Worm (Caenorhabditis elegans): ENCODE results near the gene mig-5.

mig-5 gene

ce11 chrII:8220267-8220666 lies 35.4 kb upstream of the mig-5 start:
- TF ChIP-seq unc-39 (tag; optimal IDR thresholded peaks at IDR 0.05) (no peak), zip-8 (tag; optimal IDR thresholded peaks at IDR 0.05) (no peak), lsy-2 (tag; optimal IDR thresholded peaks at IDR 0.05) (no peak), ces-1 (GFP tag; optimal IDR thresholded peaks at IDR 0.05) (no peak), pha-4 (tag; optimal IDR thresholded peaks at IDR 0.05) (no peak), cnd-1 (tag; optimal IDR thresholded peaks at IDR 0.05) (no peak), nhr-2 (tag; optimal IDR thresholded peaks at IDR 0.05) (no peak), elt-1 (tag; optimal IDR thresholded peaks at IDR 0.05; ENCODE audit: borderline replicate concordance, insufficient read depth) (no peak), M03D4.4 (tag; optimal IDR thresholded peaks at IDR 0.05) (no peak), nhr-237 (tag; optimal IDR thresholded peaks at IDR 0.05) (no peak), snpc-4 (tag; optimal IDR thresholded peaks at IDR 0.05) (no peak)

- TF ChIP-seq lin-13 (tag; optimal IDR thresholded peaks at IDR 0.05) (no peak), ces-1 (GFP tag; optimal IDR thresholded peaks at IDR 0.05) (no peak), ham-2 (GFP tag; optimal IDR thresholded peaks at IDR 0.05) (no peak), M03D4.4 (tag; optimal IDR thresholded peaks at IDR 0.05) (no peak), pha-4 (tag; optimal IDR thresholded peaks at IDR 0.05) (no peak), hlh-1 (tag; optimal IDR thresholded peaks at IDR 0.05) (no peak), nhr-237 (tag; optimal IDR thresholded peaks at IDR 0.05) (no peak), lsy-2 (tag; optimal IDR thresholded peaks at IDR 0.05) (no peak), mep-1 (tag; optimal IDR thresholded peaks at IDR 0.05) (no peak), nhr-2 (tag; optimal IDR thresholded peaks at IDR 0.05) (no peak), drap-1 (GFP tag; optimal IDR thresholded peaks at IDR 0.05) (no peak), cnd-1 (tag; optimal IDR thresholded peaks at IDR 0.05) (no peak), nhr-76 (tag; optimal IDR thresholded peaks at IDR 0.05) (no peak), ceh-43 (GFP tag; optimal IDR thresholded peaks at IDR 0.05) (no peak), mab-5 (tag; optimal IDR thresholded peaks at IDR 0.05) (no peak)
Measured at ce11 chrII:8218266-8218665, 33.4 kb upstream of the mig-5 start.

DNA sequence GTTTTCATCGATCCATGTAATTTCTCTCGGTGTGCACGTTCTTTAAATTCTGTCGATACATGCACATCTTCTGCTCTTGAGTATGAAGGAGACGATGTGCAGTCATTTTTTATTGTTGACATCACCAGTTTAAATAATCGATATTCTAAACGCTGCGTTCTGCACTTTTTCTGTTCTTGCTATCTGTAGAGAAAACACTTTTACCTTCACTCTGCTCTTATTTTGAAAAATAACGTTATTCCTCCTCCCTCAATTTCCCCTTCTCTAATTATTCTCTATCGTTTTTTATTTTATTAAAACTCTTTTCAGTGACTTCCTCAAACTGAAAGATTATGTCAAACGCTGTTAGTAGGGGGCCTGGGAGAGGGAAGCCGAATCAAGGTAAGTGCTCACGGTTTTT lies 32.1 kb upstream of the mig-5 start, which contains the start of gene ifg-1:
Gene ifg-1, plus strand, starts transcription at position 301 of the 400 bp plus-strand sequence.
- TF ChIP-seq ceh-83 (GFP tag; optimal IDR thresholded peaks at IDR 0.05) (no peak), sem-2 (GFP tag; optimal IDR thresholded peaks at IDR 0.05) (no peak), lin-32 (GFP tag; optimal IDR thresholded peaks at IDR 0.05) (no peak)

ce11 chrII:8216433-8216832 lies 31.6 kb upstream of the mig-5 start, which contains the start of gene M110.3:
Gene M110.3 (minus strand): TSS chrII:8216616.
- TF ChIP-seq nhr-12 (tag; optimal IDR thresholded peaks at IDR 0.05) (no peak), ceh-39 (tag; optimal IDR thresholded peaks at IDR 0.05) (peak; percentile 40), elt-1 (tag; optimal IDR thresholded peaks at IDR 0.05; ENCODE audit: borderline replicate concordance, insufficient read depth) (no peak), ces-1 (GFP tag; optimal IDR thresholded peaks at IDR 0.05) (peak; percentile 77), nhr-237 (tag; optimal IDR thresholded peaks at IDR 0.05) (peak; percentile 49), sem-2 (GFP tag; optimal IDR thresholded peaks at IDR 0.05) (no peak), unc-39 (tag; optimal IDR thresholded peaks at IDR 0.05) (no peak), elt-3 (tag; optimal IDR thresholded peaks at IDR 0.05) (no peak), nhr-2 (tag; optimal IDR thresholded peaks at IDR 0.05) (no peak), lin-32 (GFP tag; optimal IDR thresholded peaks at IDR 0.05) (no peak), ceh-43 (GFP tag; optimal IDR thresholded peaks at IDR 0.05) (no peak), bed-3 (GFP tag; optimal IDR thresholded peaks at IDR 0.05) (no peak), blmp-1 (tag; optimal IDR thresholded peaks at IDR 0.05) (no peak), mab-5 (tag; optimal IDR thresholded peaks at IDR 0.05) (no peak), lsy-2 (tag; optimal IDR thresholded peaks at IDR 0.05) (peak; percentile 26), zip-8 (tag; optimal IDR thresholded peaks at IDR 0.05) (no peak), nhr-28 (tag; optimal IDR thresholded peaks at IDR 0.05) (no peak), flh-1 (GFP tag; optimal IDR thresholded peaks at IDR 0.05) (no peak), sptf-1 (tag; optimal IDR thresholded peaks at IDR 0.05) (no peak), snpc-4 (tag; optimal IDR thresholded peaks at IDR 0.05) (no peak), ham-2 (GFP tag; optimal IDR thresholded peaks at IDR 0.05) (no peak), ztf-11 (tag; optimal IDR thresholded peaks at IDR 0.05) (no peak), tbx-8 (GFP tag; optimal IDR thresholded peaks at IDR 0.05) (no peak), mep-1 (tag; optimal IDR thresholded peaks at IDR 0.05) (peak; percentile 72), M03D4.4 (tag; optimal IDR thresholded peaks at IDR 0.05) (no peak), pha-4 (tag; optimal IDR thresholded peaks at IDR 0.05) (peak; percentile 22), unc-120 (tag; optimal IDR thresholded peaks at IDR 0.05; ENCODE audit: poor library complexity, severe bottlenecking) (peak; percentile 41), drap-1 (GFP tag; optimal IDR thresholded peaks at IDR 0.05) (no peak), cnd-1 (tag; optimal IDR thresholded peaks at IDR 0.05) (no peak), mls-2 (tag; optimal IDR thresholded peaks at IDR 0.05) (no peak), hlh-1 (tag; optimal IDR thresholded peaks at IDR 0.05) (peak; percentile 20)

Measured in whole organism, mixed stage, embryonic.